Fruit fly (Drosophila melanogaster): ENCODE results near the gene indra.

The indra gene

dm6 chr3L:1300076-1300635 lies 42.0 kb downstream of the indra start (continued):
- TF ChIP-seq CG13775 (GFP tag; optimal IDR thresholded peaks at IDR 0.05), result peak; percentile 72
- no peak for TF ChIP-seq CG7745 (tag; optimal IDR thresholded peaks at IDR 0.05)
- TF ChIP-seq E2f1 (GFP tag; IDR thresholded peaks at IDR 0.05), result peak; percentile 58; the same call in 1 of the 2 replicates
- no peak for TF ChIP-seq CG16813 (GFP tag; IDR thresholded peaks at IDR 0.05; ENCODE audit: partially characterized antibody)
- TF ChIP-seq Hey (tag; optimal IDR thresholded peaks at IDR 0.05), result no peak
- no peak for TF ChIP-seq Dad (GFP tag; optimal IDR thresholded peaks at IDR 0.05)
- peak; percentile 83 for TF ChIP-seq HLH3B (GFP tag; IDR thresholded peaks at IDR 0.05)
- no peak for TF ChIP-seq da (GFP tag; optimal IDR thresholded peaks at IDR 0.05)
- peak; percentile 51; the same call in 1 of the 2 replicates for TF ChIP-seq Awh (GFP tag; IDR thresholded peaks at IDR 0.05)
- TF ChIP-seq slou (GFP tag; optimal IDR thresholded peaks at IDR 0.05), result no peak
- TF ChIP-seq Drgx (GFP tag; IDR thresholded peaks at IDR 0.05), result peak; percentile 23; the same call in 1 of the 2 replicates
- TF ChIP-seq Lhr (GFP tag; optimal IDR thresholded peaks at IDR 0.05), result peak; percentile 61
- peak; percentile 72; the same call in 2 of the 3 replicates for TF ChIP-seq ken (GFP tag; IDR thresholded peaks at IDR 0.05)
- peak in 1 of 2 experiments; percentile 83 for TF ChIP-seq Eip74EF (GFP tag; optimal IDR thresholded peaks at IDR 0.05)
- peak; percentile 30 for TF ChIP-seq Atf-2 (GFP tag; optimal IDR thresholded peaks at IDR 0.05)
- TF ChIP-seq Mad (GFP tag; optimal IDR thresholded peaks at IDR 0.05), result peak; percentile 25
- no peak for TF ChIP-seq z (GFP tag; IDR thresholded peaks at IDR 0.05)
- TF ChIP-seq CG6654 (GFP tag; optimal IDR thresholded peaks at IDR 0.05), result peak; percentile 46
- peak; percentile 74 for TF ChIP-seq Hr3 (GFP tag; optimal IDR thresholded peaks at IDR 0.05)
- TF ChIP-seq HmgZ (tag; optimal IDR thresholded peaks at IDR 0.05), result peak; percentile 58
- peak; percentile 69 for TF ChIP-seq CG4730 (GFP tag; IDR thresholded peaks at IDR 0.05)
- TF ChIP-seq Pdp1 (GFP tag; optimal IDR thresholded peaks at IDR 0.05), result peak; percentile 3 to 42
- peak; percentile 65 for TF ChIP-seq danr (GFP tag; IDR thresholded peaks at IDR 0.05)
- peak; percentile 66 for TF ChIP-seq CG12769 (tag; optimal IDR thresholded peaks at IDR 0.05)
- TF ChIP-seq H2.0 (GFP tag; IDR thresholded peaks at IDR 0.05), result peak; percentile 67
- peak; percentile 50 for TF ChIP-seq Hsf (GFP tag; optimal IDR thresholded peaks at IDR 0.05)
- TF ChIP-seq CG10654 (GFP tag; optimal IDR thresholded peaks at IDR 0.05), result peak; percentile 72
- peak; percentile 87 for TF ChIP-seq CG17359 (tag; optimal IDR thresholded peaks at IDR 0.05)
- TF ChIP-seq CG8944 (GFP tag; optimal IDR thresholded peaks at IDR 0.05), result peak; percentile 5
- peak; percentile 57 for TF ChIP-seq kah (GFP tag; optimal IDR thresholded peaks at IDR 0.05)
- TF ChIP-seq oc (tag; optimal IDR thresholded peaks at IDR 0.05), result peak; percentile 78
- TF ChIP-seq CG6854 (GFP tag; optimal IDR thresholded peaks at IDR 0.05), result peak; percentile 57
- TF ChIP-seq CG30403 (GFP tag; optimal IDR thresholded peaks at IDR 0.05), result peak; percentile 82
- peak; percentile 71 for TF ChIP-seq CG14441 (GFP tag; IDR thresholded peaks at IDR 0.05)
- peak; percentile 18 for TF ChIP-seq D19B (GFP tag; optimal IDR thresholded peaks at IDR 0.05)
- peak; percentile 53 for TF ChIP-seq Jarid2 (GFP tag; optimal IDR thresholded peaks at IDR 0.05)
- no peak for TF ChIP-seq mld (GFP tag; IDR thresholded peaks at IDR 0.05; ENCODE audit: partially characterized antibody)
- TF ChIP-seq ttk (GFP tag; IDR thresholded peaks at IDR 0.05), result peak; percentile 48
- no peak for TF ChIP-seq chinmo (GFP tag; IDR thresholded peaks at IDR 0.05; ENCODE audit: partially characterized antibody)
- TF ChIP-seq CG10959 (GFP tag; IDR thresholded peaks at IDR 0.05), result peak; percentile 82
- TF ChIP-seq ind (GFP tag; optimal IDR thresholded peaks at IDR 0.05), result peak; percentile 66
- TF ChIP-seq Spps (tag; optimal IDR thresholded peaks at IDR 0.05), result peak; percentile 74
- TF ChIP-seq Hr39 (optimal IDR thresholded peaks at IDR 0.05), result no peak
- TF ChIP-seq CG14710 (tag; optimal IDR thresholded peaks at IDR 0.05), result peak; percentile 92
- peak in 1 of 2 experiments; percentile 70 for TF ChIP-seq Hr78 (GFP tag; optimal IDR thresholded peaks at IDR 0.05)
- TF ChIP-seq pita (GFP tag; optimal IDR thresholded peaks at IDR 0.05), result no peak
- TF ChIP-seq CG31365 (tag; optimal IDR thresholded peaks at IDR 0.05), result peak; percentile 32
- TF ChIP-seq dm (GFP tag; optimal IDR thresholded peaks at IDR 0.05), result no peak
- peak; percentile 29 for TF ChIP-seq fd3F (GFP tag; optimal IDR thresholded peaks at IDR 0.05)
- TF ChIP-seq Sin3A (optimal IDR thresholded peaks at IDR 0.05), result no peak

Measured in whole organism, embryonic.